Worm (Caenorhabditis elegans): Measurements from ENCODE around the gene C54H2.4.
A peak's percentile ranks its signal among the peaks of the same experiment; 100 is the strongest.

ce11 chrX:5780672-5781182, 10.2 kb upstream of the C54H2.4 start, which contains the start of gene sft-4:
- TF ChIP-seq nhr-23 (tag; optimal IDR thresholded peaks at IDR 0.05) (peak; percentile 88), lin-39 (tag; optimal IDR thresholded peaks at IDR 0.05) (no peak)

Data from whole organism, L3 larva.